Worm (Caenorhabditis elegans): Measurements from ENCODE around the gene gcp-2.2.

DNA sequence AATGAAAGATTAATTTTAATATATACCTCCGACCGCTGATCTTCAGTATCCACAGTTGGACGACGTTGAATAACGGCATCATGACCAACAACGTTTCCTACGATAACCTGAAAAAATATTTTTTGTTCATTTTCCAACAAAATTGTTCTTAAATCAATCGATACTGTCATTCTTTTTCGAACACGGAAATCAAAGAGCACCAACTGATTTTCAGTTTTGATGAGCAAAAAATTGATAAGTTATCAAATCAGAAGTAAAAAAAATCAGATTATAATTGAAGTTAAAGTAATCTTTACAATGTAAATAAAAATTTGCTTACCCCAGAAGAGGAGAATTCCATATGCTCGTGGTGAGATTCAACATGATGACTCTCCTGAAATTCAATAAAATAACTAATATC, 19.1 kb upstream of the gcp-2.2 start:
- TF ChIP-seq zip-5 (tag; optimal IDR thresholded peaks at IDR 0.05) (no peak), ama-1 (optimal IDR thresholded peaks at IDR 0.05) (no peak), pag-3 (tag; optimal IDR thresholded peaks at IDR 0.05; ENCODE audit: borderline replicate concordance) (no peak), syd-9 (tag; optimal IDR thresholded peaks at IDR 0.05) (no peak), hlh-30 (tag; optimal IDR thresholded peaks at IDR 0.05; ENCODE audit: insufficient read depth) (no peak), T23F11.4 (GFP tag; optimal IDR thresholded peaks at IDR 0.05) (no peak), odd-2 (tag; optimal IDR thresholded peaks at IDR 0.05) (no peak)
